Worm (Caenorhabditis elegans): ENCODE measurements around the gene cku-80.

cku-80 gene

ce11 chrIII:4428797-4429196 is 9.1 kb downstream of the cku-80 start:
- TF ChIP-seq unc-3 (GFP tag; conservative IDR thresholded peaks at IDR 0.05) (peak; percentile 40; the same call in 1 of the 2 replicates), unc-3 (tag; optimal IDR thresholded peaks at IDR 0.05) (no peak), ceh-6 (GFP tag; optimal IDR thresholded peaks at IDR 0.05) (no peak), sox-4 (tag; optimal IDR thresholded peaks at IDR 0.05) (peak; percentile 8), ref-2 (tag; optimal IDR thresholded peaks at IDR 0.05) (no peak), che-1 (tag; optimal IDR thresholded peaks at IDR 0.05) (no peak), hlh-6 (tag; optimal IDR thresholded peaks at IDR 0.05) (no peak), pag-3 (tag; optimal IDR thresholded peaks at IDR 0.05; ENCODE audit: borderline replicate concordance) (no peak), Y22D7AL.16 (tag; optimal IDR thresholded peaks at IDR 0.05) (peak; percentile 14), K02D7.2 (tag; optimal IDR thresholded peaks at IDR 0.05) (no peak), hlh-15 (tag; optimal IDR thresholded peaks at IDR 0.05) (no peak), ceh-45 (GFP tag; IDR thresholded peaks at IDR 0.05) (0 out of 2 replicates have a peak, but pooled peaks have one; percentile 42), C38D4.7 (GFP tag; optimal IDR thresholded peaks at IDR 0.05) (peak; percentile 15), ceh-9 (tag; optimal IDR thresholded peaks at IDR 0.05) (no peak), C08G9.2 (tag; optimal IDR thresholded peaks at IDR 0.05) (peak; percentile 10), T23F11.4 (GFP tag; optimal IDR thresholded peaks at IDR 0.05) (peak; percentile 56), nhr-232 (tag; optimal IDR thresholded peaks at IDR 0.05) (no peak), madf-2 (tag; optimal IDR thresholded peaks at IDR 0.05) (no peak), unc-55 (GFP tag; optimal IDR thresholded peaks at IDR 0.05) (no peak), ahr-1 (tag; optimal IDR thresholded peaks at IDR 0.05) (no peak), ceh-19 (GFP tag; optimal IDR thresholded peaks at IDR 0.05) (no peak)

- TF ChIP-seq nhr-232 (tag; optimal IDR thresholded peaks at IDR 0.05) (no peak), unc-86 (tag; optimal IDR thresholded peaks at IDR 0.05) (no peak), ceh-31 (tag; optimal IDR thresholded peaks at IDR 0.05) (no peak), ceh-34 (tag; optimal IDR thresholded peaks at IDR 0.05) (no peak), ceh-24 (tag; optimal IDR thresholded peaks at IDR 0.05) (no peak), T23F11.4 (GFP tag; optimal IDR thresholded peaks at IDR 0.05) (no peak), nhr-11 (tag; optimal IDR thresholded peaks at IDR 0.05) (no peak), pha-2 (tag; optimal IDR thresholded peaks at IDR 0.05) (no peak), che-1 (tag; optimal IDR thresholded peaks at IDR 0.05) (no peak), rnt-1 (tag; optimal IDR thresholded peaks at IDR 0.05) (no peak), hlh-13 (GFP tag; optimal IDR thresholded peaks at IDR 0.05) (no peak), unc-42 (tag; optimal IDR thresholded peaks at IDR 0.05) (no peak), ceh-6 (GFP tag; optimal IDR thresholded peaks at IDR 0.05) (no peak)
Measured at ce11 chrIII:4429402-4429801, 9.8 kb downstream of the cku-80 start, which contains the start of gene C28A5.6. Gene C28A5.6, minus strand, starts transcription at chrIII:4429502.

- no peak for TF ChIP-seq ref-2 (tag; optimal IDR thresholded peaks at IDR 0.05)
- no peak for TF ChIP-seq rnt-1 (tag; optimal IDR thresholded peaks at IDR 0.05)
- TF ChIP-seq unc-3 (GFP tag; conservative IDR thresholded peaks at IDR 0.05), result no peak
- TF ChIP-seq unc-3 (tag; optimal IDR thresholded peaks at IDR 0.05), result no peak
- TF ChIP-seq dmd-4 (tag; optimal IDR thresholded peaks at IDR 0.05; ENCODE audit: borderline replicate concordance), result no peak
- TF ChIP-seq K09A11.1 (tag; optimal IDR thresholded peaks at IDR 0.05; ENCODE audit: insufficient read depth), result no peak
- TF ChIP-seq tbx-7 (tag; optimal IDR thresholded peaks at IDR 0.05), result no peak
- TF ChIP-seq che-1 (tag; optimal IDR thresholded peaks at IDR 0.05), result no peak
- TF ChIP-seq ceh-9 (tag; optimal IDR thresholded peaks at IDR 0.05), result no peak
- no peak for TF ChIP-seq zip-5 (tag; optimal IDR thresholded peaks at IDR 0.05)
- no peak for TF ChIP-seq ceh-30 (tag; optimal IDR thresholded peaks at IDR 0.05)
- no peak for TF ChIP-seq sox-2 (GFP tag; IDR thresholded peaks at IDR 0.05)
- no peak for TF ChIP-seq nhr-11 (tag; optimal IDR thresholded peaks at IDR 0.05)
- no peak for TF ChIP-seq ceh-22 (tag; optimal IDR thresholded peaks at IDR 0.05)
- TF ChIP-seq unc-55 (GFP tag; optimal IDR thresholded peaks at IDR 0.05), result no peak
- TF ChIP-seq odd-2 (tag; optimal IDR thresholded peaks at IDR 0.05), result no peak
- no peak for TF ChIP-seq ceh-14 (tag; optimal IDR thresholded peaks at IDR 0.05)
- no peak for TF ChIP-seq fkh-6 (tag; optimal IDR thresholded peaks at IDR 0.05)
Measured at ce11 chrIII:4434294-4434781, 14.7 kb downstream of the cku-80 start, which contains the start of gene C28A5.1. Gene C28A5.1, minus strand, starts transcription at chrIII:4434344.

Data from whole organism, late embryonic.